Worm (Caenorhabditis elegans): ENCODE measurements around the gene ptp-2.

DNA sequence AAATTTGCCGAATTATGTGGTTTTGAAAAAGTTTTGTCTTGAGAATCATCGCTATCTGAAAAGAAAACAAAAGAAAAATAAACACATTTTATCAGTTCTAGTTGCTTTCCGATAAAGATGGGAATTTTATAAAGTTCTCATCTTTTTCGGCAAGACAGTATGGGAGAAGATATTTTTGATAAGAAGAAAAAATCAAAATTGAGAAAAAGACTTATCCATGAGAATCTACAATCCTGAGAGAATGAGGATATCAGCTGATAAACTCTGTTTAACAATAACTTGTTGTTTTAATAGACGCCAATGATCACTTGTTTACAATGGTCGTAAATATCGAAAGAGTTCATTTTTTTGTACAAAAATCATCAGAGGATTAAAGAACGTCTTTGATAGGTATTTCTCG lies 42.4 kb upstream of the ptp-2 start, which contains the start of gene F55C12.6:
- no peak for TF ChIP-seq nhr-12 (tag; optimal IDR thresholded peaks at IDR 0.05)
- no peak for TF ChIP-seq pax-3 (tag; optimal IDR thresholded peaks at IDR 0.05)
- no peak for TF ChIP-seq ztf-11 (tag; optimal IDR thresholded peaks at IDR 0.05)
- no peak for TF ChIP-seq tlp-1 (tag; optimal IDR thresholded peaks at IDR 0.05)

All from whole organism, L1 larva.